Worm (Caenorhabditis elegans): ENCODE data around the gene ptpn-22.

The ptpn-22 gene

DNA sequence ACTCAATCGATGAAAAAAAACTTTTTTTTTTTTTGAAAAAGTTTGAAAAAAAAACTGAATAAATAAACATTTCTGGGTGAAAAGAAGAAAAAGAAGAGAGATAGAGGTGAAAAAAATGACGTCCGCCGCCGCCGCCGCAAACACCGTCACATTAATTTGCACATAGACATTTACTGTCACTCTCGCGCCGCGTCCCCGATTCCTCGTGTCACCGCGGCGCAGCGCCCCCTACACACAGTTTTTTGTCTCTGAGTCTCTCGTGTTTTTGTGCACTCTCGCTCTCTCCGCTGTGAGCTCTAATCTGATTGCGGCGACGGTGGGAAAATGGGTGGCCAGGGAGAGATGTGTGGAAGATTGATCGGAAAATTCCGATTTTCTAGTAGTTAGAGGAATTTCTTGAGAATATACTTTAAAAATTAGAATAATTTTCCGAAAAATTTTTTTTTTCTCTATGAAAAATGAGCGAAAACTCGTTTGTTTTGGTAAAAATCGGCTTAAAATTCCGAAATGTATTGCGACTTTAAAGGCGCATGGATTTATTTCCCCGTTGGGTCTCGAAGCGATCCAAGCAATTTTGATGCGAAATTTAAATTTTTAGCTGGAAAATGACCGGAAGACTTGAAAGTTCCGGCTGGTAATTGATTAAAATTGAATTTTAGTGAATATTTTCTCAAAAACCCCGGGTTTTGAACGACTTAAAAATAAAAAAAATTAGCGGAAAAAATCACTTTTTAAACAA is 527 bp downstream of the ptpn-22 start (continued):
- TF ChIP-seq daf-16 (GFP tag; optimal IDR thresholded peaks at IDR 0.05) (no peak), daf-16 (tag; optimal IDR thresholded peaks at IDR 0.05) (peak; percentile 38), rbr-2 (tag; optimal IDR thresholded peaks at IDR 0.05) (no peak), egl-43 (GFP tag; IDR thresholded peaks at IDR 0.05) (peak; percentile 63; the same call in 1 of the 2 replicates), egl-27 (tag; optimal IDR thresholded peaks at IDR 0.05) (no peak), ama-1 (optimal IDR thresholded peaks at IDR 0.05) (no peak), mdt-29 (GFP tag; IDR thresholded peaks at IDR 0.05) (no peak), nhr-41 (GFP tag; IDR thresholded peaks at IDR 0.05) (no peak), attf-4 (tag; optimal IDR thresholded peaks at IDR 0.05) (no peak), ZK546.5 (tag; optimal IDR thresholded peaks at IDR 0.05) (no peak), nhr-102 (tag; optimal IDR thresholded peaks at IDR 0.05) (no peak), spr-1 (tag; optimal IDR thresholded peaks at IDR 0.05) (no peak), ces-1 (GFP tag; optimal IDR thresholded peaks at IDR 0.05) (no peak), lim-7 (GFP tag; IDR thresholded peaks at IDR 0.05) (no peak), nhr-48 (tag; optimal IDR thresholded peaks at IDR 0.05) (no peak), zip-11 (GFP tag; IDR thresholded peaks at IDR 0.05) (no peak), madf-5 (GFP tag; IDR thresholded peaks at IDR 0.05) (no peak), mxl-2 (GFP tag; conservative IDR thresholded peaks at IDR 0.05) (no peak), skn-1 (tag; optimal IDR thresholded peaks at IDR 0.05) (no peak), dmd-9 (GFP tag; IDR thresholded peaks at IDR 0.05) (no peak), lin-1 (GFP tag; IDR thresholded peaks at IDR 0.05) (no peak), nhr-42 (GFP tag; IDR thresholded peaks at IDR 0.05) (no peak), nhr-11 (tag; optimal IDR thresholded peaks at IDR 0.05) (no peak), lin-39 (tag; optimal IDR thresholded peaks at IDR 0.05) (no peak), Y75B8A.6 (GFP tag; IDR thresholded peaks at IDR 0.05) (no peak), unc-39 (tag; optimal IDR thresholded peaks at IDR 0.05) (no peak), R02D3.7 (tag; optimal IDR thresholded peaks at IDR 0.05) (no peak), ceh-62 (tag; optimal IDR thresholded peaks at IDR 0.05) (no peak), snpc-1.2 (GFP tag; IDR thresholded peaks at IDR 0.05) (no peak), unc-130 (GFP tag; optimal IDR thresholded peaks at IDR 0.05) (no peak), nhr-25 (tag; optimal IDR thresholded peaks at IDR 0.05; ENCODE audit: borderline replicate concordance, insufficient read depth) (no peak), F26F4.8 (GFP tag; conservative IDR thresholded peaks at IDR 0.05) (no peak), ctbp-1 (GFP tag; IDR thresholded peaks at IDR 0.05) (no peak), dpl-1 (GFP tag; optimal IDR thresholded peaks at IDR 0.05) (peak; percentile 3), daf-19 (GFP tag; conservative IDR thresholded peaks at IDR 0.05) (no peak), nhr-237 (tag; optimal IDR thresholded peaks at IDR 0.05) (no peak), fos-1 (tag; optimal IDR thresholded peaks at IDR 0.05) (no peak), spr-3 (GFP tag; optimal IDR thresholded peaks at IDR 0.05) (no peak), hif-1 (tag; optimal IDR thresholded peaks at IDR 0.05) (no peak), ceh-44 (GFP tag; IDR thresholded peaks at IDR 0.05) (no peak), hlh-11 (tag; optimal IDR thresholded peaks at IDR 0.05) (peak; percentile 61), zfp-2 (tag; optimal IDR thresholded peaks at IDR 0.05) (no peak), ceh-82 (tag; optimal IDR thresholded peaks at IDR 0.05) (no peak), pqm-1 (tag; optimal IDR thresholded peaks at IDR 0.05) (peak; percentile 16), ceh-28 (tag; optimal IDR thresholded peaks at IDR 0.05) (no peak), arid-1 (GFP tag; conservative IDR thresholded peaks at IDR 0.05) (no peak), vab-7 (GFP tag; IDR thresholded peaks at IDR 0.05) (no peak), mxl-3 (GFP tag; optimal IDR thresholded peaks at IDR 0.05) (peak; percentile 61), ztf-11 (tag; optimal IDR thresholded peaks at IDR 0.05) (no peak), Y48G9A.11 (GFP tag; IDR thresholded peaks at IDR 0.05) (no peak), aha-1 (tag) (peak; percentile 40), lsy-2 (tag; optimal IDR thresholded peaks at IDR 0.05) (no peak)
